Fruit fly (Drosophila melanogaster) whole organism, wandering third instar larva: ENCODE data around the gene SclA.

Source experiments
- Dfd ChIP-seq: fragments of >200 bp; optimal IDR thresholded peaks from 2 replicates; lab custom pipeline; 2017; ENCODE audit warnings: missing biosample characterization, missing genetic modification characterization
- Dif ChIP-seq: fragments of 200-275, 200-300 bp; sonication (Bioruptor generic); optimal IDR thresholded peaks from 2 replicates; lab custom pipeline; 2018; ENCODE audit warnings: missing biosample characterization, missing genetic modification characterization; ENCODE audit not compliant: partially characterized antibody
- GATAd ChIP-seq: sonication (Bioruptor generic); optimal IDR thresholded peaks from 2 replicates; lab custom pipeline; 2016; ENCODE audit warnings: missing biosample characterization, missing genetic modification characterization
- Hnf4 ChIP-seq: fragments of 200-800 bp; sonication (Bioruptor generic); optimal IDR thresholded peaks from 2 replicates; lab custom pipeline; 2016; ENCODE audit warnings: missing biosample characterization, mild to moderate bottlenecking, missing genetic modification characterization
- Hr83 ChIP-seq: fragments of 200-300 bp; sonication (Bioruptor generic); optimal IDR thresholded peaks from 2 replicates; lab custom pipeline; 2016; ENCODE audit warnings: missing biosample characterization, mild to moderate bottlenecking, missing genetic modification characterization, moderate library complexity; ENCODE audit not compliant: poor library complexity, severe bottlenecking
- Rel ChIP-seq, 2 experiments: fragments of 200-800 bp; sonication (Bioruptor generic) in 1 of 2; optimal IDR thresholded peaks; 2 replicates in 1 of 2; 3 replicates in 1 of 2; lab custom pipeline; 2016 to 2019; ENCODE audit warnings: mild to moderate bottlenecking in 2 of 2, missing biosample characterization in 2 of 2, missing genetic modification characterization in 2 of 2, moderate library complexity in 1 of 2
- brk ChIP-seq: fragments of 200-800 bp; sonication (Bioruptor generic); optimal IDR thresholded peaks from 2 replicates; lab custom pipeline; 2016; ENCODE audit warnings: missing biosample characterization, mild to moderate bottlenecking, missing genetic modification characterization
- h ChIP-seq: fragments of 200-800 bp; sonication (Bioruptor generic); optimal IDR thresholded peaks from 3 replicates; lab custom pipeline; 2016; ENCODE audit warnings: missing biosample characterization, mild to moderate bottlenecking, missing genetic modification characterization
- lola ChIP-seq: fragments of >200 bp; optimal IDR thresholded peaks from 2 replicates; lab custom pipeline; 2017; ENCODE audit warnings: missing biosample characterization, missing genetic modification characterization
- pan ChIP-seq: fragments of >200 bp; optimal IDR thresholded peaks from 2 replicates; lab custom pipeline; 2017
- psq ChIP-seq: fragments of 200-800 bp; sonication (Bioruptor generic); optimal IDR thresholded peaks from 3 replicates; lab custom pipeline; 2017; ENCODE audit warnings: missing biosample characterization, mild to moderate bottlenecking, missing genetic modification characterization, moderate library complexity
- rgr ChIP-seq: fragments of 200-800 bp; sonication (Bioruptor generic); optimal IDR thresholded peaks from 3 replicates; lab custom pipeline; 2016; ENCODE audit warnings: missing biosample characterization, mild to moderate bottlenecking, missing genetic modification characterization
- usp ChIP-seq: fragments of >200 bp; optimal IDR thresholded peaks from 2 replicates; lab custom pipeline; 2017; ENCODE audit warnings: missing biosample characterization, missing genetic modification characterization

DNA sequence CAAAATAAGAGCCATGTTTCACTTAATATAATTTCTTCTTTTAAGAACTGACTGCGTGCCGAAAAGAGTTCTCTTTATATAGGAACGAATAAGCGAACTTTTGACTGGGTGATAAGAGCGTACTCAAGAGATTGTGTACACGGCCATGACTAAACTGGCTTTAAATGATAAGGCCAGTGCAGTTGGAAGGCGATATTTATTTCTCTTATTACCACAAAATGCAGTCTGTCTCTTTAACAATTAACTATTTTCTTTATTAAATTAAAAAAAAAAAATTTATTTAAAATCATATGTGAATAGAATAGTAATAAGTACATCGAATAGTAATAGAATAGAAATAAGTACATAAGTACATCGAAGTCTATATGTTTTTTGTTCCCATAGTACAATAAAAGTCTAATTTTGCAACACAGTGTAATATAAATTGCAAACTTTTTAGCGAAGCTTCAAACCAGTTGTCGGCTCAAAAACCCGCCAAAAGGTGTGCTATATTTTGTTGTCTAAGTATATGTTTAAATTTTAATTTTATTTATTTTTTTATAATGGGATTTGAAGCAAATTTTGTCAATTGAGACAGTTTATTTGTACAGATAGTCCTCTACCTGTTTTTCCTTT is 14.7 kb downstream of the SclA start, which contains the start of gene CG31810:
- TF ChIP-seq lola (GFP tag; lab: Kevin White, UChicago) (no peak), usp (GFP tag; lab: Kevin White, UChicago) (no peak), pan (no peak), Rel (GFP tag; optimal IDR thresholded peaks at IDR 0.05; lab: Kevin White, UChicago) (no peak), Rel (tag; optimal IDR thresholded peaks at IDR 0.05; lab: Kevin White, UChicago) (no peak), Dfd (GFP tag; lab: Kevin White, UChicago) (no peak), GATAd (GFP tag; lab: Kevin White, UChicago) (no peak), Dif (GFP tag; lab: Kevin White, UChicago) (peak; percentile 28), brk (GFP tag; lab: Kevin White, UChicago) (no peak), h (GFP tag; lab: Kevin White, UChicago) (no peak), Hr83 (GFP tag; lab: Kevin White, UChicago) (no peak), rgr (GFP tag; lab: Kevin White, UChicago) (no peak), Hnf4 (no peak), psq (GFP tag; lab: Kevin White, UChicago) (no peak)
